Fruit fly (Drosophila melanogaster) whole organism, embryonic: ENCODE measurements around the gene Fer3.

Experiments used
- ATbp ChIP-seq: fragments of 200-800 bp; sonication (Bioruptor generic); optimal IDR thresholded peaks from 2 replicates; lab custom pipeline; 2017; ENCODE audit warnings: missing biosample characterization, mild to moderate bottlenecking, missing genetic modification characterization, missing genetic modification reagents
- CG10654 ChIP-seq: fragments of 200-800 bp; sonication (Bioruptor generic); optimal IDR thresholded peaks from 2 replicates; lab custom pipeline; 2016; ENCODE audit warnings: missing biosample characterization, missing genetic modification characterization
- CG11093 ChIP-seq: fragments of 200-800 bp; sonication (Bioruptor generic); IDR thresholded peaks from 3 replicates; pipeline ENCODE4 v1.3.6; 2022; ENCODE audit warnings: missing biosample characterization, missing genetic modification characterization
- CG1233 ChIP-seq: fragments of 200-800 bp; sonication (Bioruptor generic); optimal IDR thresholded peaks from 4 replicates; lab custom pipeline; 2018; ENCODE audit warnings: missing biosample characterization, mild to moderate bottlenecking, missing genetic modification characterization
- CG13424 ChIP-seq: fragments of 200-800 bp; sonication (Bioruptor generic); optimal IDR thresholded peaks from 2 replicates; lab custom pipeline; 2019; ENCODE audit warnings: missing biosample characterization, mild to moderate bottlenecking, missing genetic modification characterization, moderate library complexity
- CG14050 ChIP-seq: fragments of 200-800 bp; sonication (Bioruptor generic); IDR thresholded peaks from 3 replicates; pipeline ENCODE4 v1.3.6; 2022; ENCODE audit warnings: missing biosample characterization, missing genetic modification characterization
- CG15479 ChIP-seq: fragments of 200-800 bp; sonication (Bioruptor generic); optimal IDR thresholded peaks from 3 replicates; lab custom pipeline; 2019; ENCODE audit warnings: missing biosample characterization, mild to moderate bottlenecking, missing genetic modification characterization, moderate library complexity
- CG17186 ChIP-seq: fragments of 200-800 bp; sonication (Bioruptor generic); optimal IDR thresholded peaks from 3 replicates; lab custom pipeline; 2017; ENCODE audit warnings: missing biosample characterization, missing genetic modification reagents, missing genetic modification characterization
- CG17328 ChIP-seq: fragments of 200-800 bp; sonication (Bioruptor generic); IDR thresholded peaks from 2 replicates; pipeline ENCODE4 v1.3.6; 2022; ENCODE audit warnings: missing biosample characterization, missing genetic modification characterization
- CG17802 ChIP-seq: fragments of 200-800 bp; sonication (Bioruptor generic); optimal IDR thresholded peaks from 2 replicates; lab custom pipeline; 2018; ENCODE audit warnings: missing biosample characterization, mild to moderate bottlenecking, missing genetic modification characterization, moderate library complexity
- CG18599 ChIP-seq: fragments of 200-800 bp; sonication (Bioruptor generic); optimal IDR thresholded peaks from 3 replicates; lab custom pipeline; 2017; ENCODE audit warnings: missing biosample characterization, missing genetic modification characterization, mild to moderate bottlenecking, moderate library complexity, missing genetic modification reagents
- CG43689 ChIP-seq: fragments of 200-800 bp; sonication (Bioruptor generic); IDR thresholded peaks from 2 replicates; pipeline ENCODE4 v1.3.6; 2022; ENCODE audit warnings: missing biosample characterization, missing genetic modification characterization
- CG6654 ChIP-seq: fragments of 200-800 bp; sonication (Bioruptor generic); optimal IDR thresholded peaks from 2 replicates; lab custom pipeline; 2017; ENCODE audit warnings: missing biosample characterization, mild to moderate bottlenecking, missing genetic modification characterization
- CG7839 ChIP-seq: fragments of 200-800 bp; sonication (Bioruptor generic); optimal IDR thresholded peaks from 3 replicates; lab custom pipeline; 2018; ENCODE audit warnings: missing biosample characterization, mild to moderate bottlenecking, missing genetic modification characterization, moderate library complexity
- CG8281 ChIP-seq: fragments of 200-800 bp; sonication (Bioruptor generic); optimal IDR thresholded peaks from 2 replicates; lab custom pipeline; 2018; ENCODE audit warnings: missing biosample characterization, mild to moderate bottlenecking, missing genetic modification characterization, moderate library complexity
- CG9727 ChIP-seq: fragments of 200-800 bp; sonication (Bioruptor generic); optimal IDR thresholded peaks from 3 replicates; lab custom pipeline; 2017; ENCODE audit warnings: missing biosample characterization, mild to moderate bottlenecking, missing genetic modification characterization
- CHES-1-like ChIP-seq: fragments of 200-800 bp; sonication (Bioruptor generic); optimal IDR thresholded peaks from 2 replicates; lab custom pipeline; 2016; ENCODE audit warnings: missing biosample characterization, missing genetic modification characterization
- Camta ChIP-seq: fragments of 200-800 bp; sonication (Bioruptor generic); optimal IDR thresholded peaks from 2 replicates; lab custom pipeline; 2016; ENCODE audit warnings: missing biosample characterization, missing genetic modification characterization
- E2f1 ChIP-seq: fragments of 200-800 bp; sonication (Bioruptor generic); IDR thresholded peaks from 2 replicates; pipeline ENCODE4 v1.3.6; 2022; ENCODE audit warnings: missing biosample characterization, missing genetic modification characterization
- E2f2 ChIP-seq: fragments of 200-800 bp; sonication (Bioruptor generic); IDR thresholded peaks from 2 replicates; pipeline ENCODE4 v1.3.6; 2022; ENCODE audit warnings: missing biosample characterization, missing genetic modification characterization
- HmgD ChIP-seq: fragments of 200-800 bp; sonication (Bioruptor generic); optimal IDR thresholded peaks from 3 replicates; lab custom pipeline; 2016; ENCODE audit warnings: missing biosample characterization, missing genetic modification characterization
- Hr51 ChIP-seq, 2 experiments: fragments of 200-800 bp; sonication (Bioruptor generic); optimal IDR thresholded peaks; 2 replicates in 1 of 2; 3 replicates in 1 of 2; lab custom pipeline; 2016 to 2018; ENCODE audit warnings: missing biosample characterization in 2 of 2, missing genetic modification characterization in 2 of 2, mild to moderate bottlenecking in 1 of 2, moderate library complexity in 1 of 2
- Kr ChIP-seq: fragments of 200-800 bp; sonication (Bioruptor generic); optimal IDR thresholded peaks from 2 replicates; lab custom pipeline; 2017; ENCODE audit warnings: missing biosample characterization, mild to moderate bottlenecking, missing genetic modification characterization
- NFAT ChIP-seq: fragments of 200-800 bp; sonication (Bioruptor generic); IDR thresholded peaks from 2 replicates; pipeline ENCODE4 v1.3.6; 2022; ENCODE audit warnings: missing biosample characterization, missing genetic modification characterization
- Side ChIP-seq: fragments of 200-800 bp; sonication (Bioruptor generic); optimal IDR thresholded peaks from 2 replicates; lab custom pipeline; 2016; ENCODE audit warnings: missing biosample characterization, missing genetic modification characterization
- Spps ChIP-seq: fragments of 200-800 bp; sonication (Bioruptor generic); optimal IDR thresholded peaks from 2 replicates; lab custom pipeline; 2018; ENCODE audit warnings: missing biosample characterization, mild to moderate bottlenecking, missing genetic modification characterization
- Xrp1 ChIP-seq: fragments of 200-800 bp; sonication (Bioruptor generic); IDR thresholded peaks from 2 replicates; pipeline ENCODE4 v1.3.6; 2022; ENCODE audit warnings: missing biosample characterization, missing genetic modification characterization
- YL-1 ChIP-seq: fragments of 200-800 bp; sonication (Bioruptor generic); optimal IDR thresholded peaks from 3 replicates; lab custom pipeline; 2017; ENCODE audit warnings: missing biosample characterization, mild to moderate bottlenecking, missing genetic modification characterization
- bab2 ChIP-seq: fragments of 200-800 bp; sonication (Bioruptor generic); optimal IDR thresholded peaks from 2 replicates; lab custom pipeline; 2016; ENCODE audit warnings: missing biosample characterization, missing genetic modification characterization
- caup ChIP-seq: fragments of 200-800 bp; sonication (Bioruptor generic); optimal IDR thresholded peaks from 3 replicates; lab custom pipeline; 2017; ENCODE audit warnings: missing biosample characterization, mild to moderate bottlenecking, missing genetic modification characterization, moderate library complexity; ENCODE audit not compliant: severe bottlenecking
- corto ChIP-seq: fragments of 200-800 bp; sonication (Bioruptor generic); optimal IDR thresholded peaks from 2 replicates; lab custom pipeline; 2016; ENCODE audit warnings: missing biosample characterization, mild to moderate bottlenecking, missing genetic modification characterization, moderate library complexity
- cwo ChIP-seq: fragments of 200-800 bp; sonication (Bioruptor generic); optimal IDR thresholded peaks from 3 replicates; lab custom pipeline; 2017; ENCODE audit warnings: missing biosample characterization, missing genetic modification characterization, mild to moderate bottlenecking, moderate library complexity, missing genetic modification reagents
- dmrt11E ChIP-seq: fragments of 200-800 bp; sonication (Bioruptor generic); optimal IDR thresholded peaks from 3 replicates; lab custom pipeline; 2018; ENCODE audit warnings: missing biosample characterization, mild to moderate bottlenecking, missing genetic modification characterization, moderate library complexity
- dysf ChIP-seq: fragments of 200-800 bp; sonication (Bioruptor generic); IDR thresholded peaks from 3 replicates; pipeline ENCODE4 v1.3.6; 2022; ENCODE audit warnings: missing biosample characterization, missing genetic modification characterization
- fd3F ChIP-seq: fragments of 200-800 bp; sonication (Bioruptor generic); optimal IDR thresholded peaks from 2 replicates; lab custom pipeline; 2018; ENCODE audit warnings: missing biosample characterization, mild to moderate bottlenecking, missing genetic modification characterization, moderate library complexity
- fd64A ChIP-seq: fragments of 200-800 bp; sonication (Bioruptor generic); optimal IDR thresholded peaks from 3 replicates; lab custom pipeline; 2018; ENCODE audit warnings: missing biosample characterization, mild to moderate bottlenecking, missing genetic modification characterization
- fru ChIP-seq: fragments of >200 bp; optimal IDR thresholded peaks from 2 replicates; lab custom pipeline; 2017
- her ChIP-seq: fragments of 200-800 bp; sonication (Bioruptor generic); optimal IDR thresholded peaks from 2 replicates; lab custom pipeline; 2016; ENCODE audit warnings: missing biosample characterization, missing genetic modification characterization
- hkb ChIP-seq, 2 experiments: fragments of 200-800 bp in 1 of 2; fragments of >200 bp in 1 of 2; sonication (Bioruptor generic) in 1 of 2; IDR thresholded peaks in 1 of 2; optimal IDR thresholded peaks in 1 of 2; 2 replicates each; pipeline versions ENCODE4 v1.3.6 to Lab custom; 2017 to 2022; ENCODE audit warnings: missing biosample characterization in 1 of 2, missing genetic modification characterization in 1 of 2
- insv ChIP-seq, 2 experiments: fragments of 200-800 bp; sonication (Bioruptor generic); optimal IDR thresholded peaks; 3 replicates each; lab custom pipeline; 2016 to 2018; ENCODE audit warnings: missing biosample characterization in 2 of 2, missing genetic modification characterization in 2 of 2
- kah ChIP-seq: fragments of 200-800 bp; sonication (Bioruptor generic); optimal IDR thresholded peaks from 2 replicates; lab custom pipeline; 2018; ENCODE audit warnings: missing biosample characterization, mild to moderate bottlenecking, missing genetic modification characterization
- ken ChIP-seq: fragments of 200-800 bp; sonication (Bioruptor generic); IDR thresholded peaks from 3 replicates; pipeline ENCODE4 v1.3.6; 2022; ENCODE audit warnings: missing biosample characterization, missing genetic modification characterization
- lilli ChIP-seq: fragments of 200-800 bp; sonication (Bioruptor generic); optimal IDR thresholded peaks from 3 replicates; lab custom pipeline; 2016; ENCODE audit warnings: missing biosample characterization, missing genetic modification characterization
- mam ChIP-seq: fragments of 200-800 bp; sonication (Bioruptor generic); optimal IDR thresholded peaks from 3 replicates; lab custom pipeline; 2016; ENCODE audit warnings: missing biosample characterization, missing genetic modification characterization
- pan ChIP-seq, 4 experiments: fragments of >200 bp in 3 of 4; fragments of 200-800 bp in 1 of 4; sonication (Bioruptor generic) in 1 of 4; optimal IDR thresholded peaks in 3 of 4; IDR thresholded peaks in 1 of 4; 2 replicates each; pipeline versions ENCODE4 v1.3.6 to Lab custom; 2017 to 2022; ENCODE audit warnings: missing biosample characterization in 2 of 4, missing genetic modification characterization in 2 of 4, mixed read lengths in 1 of 4
- pros ChIP-seq: fragments of 200-800 bp; sonication (Bioruptor generic); optimal IDR thresholded peaks from 3 replicates; lab custom pipeline; 2019; ENCODE audit warnings: missing biosample characterization, mild to moderate bottlenecking, missing genetic modification characterization, moderate library complexity
- sug ChIP-seq: fragments of 200-800 bp; optimal IDR thresholded peaks from 2 replicates; lab custom pipeline; 2019; ENCODE audit warnings: missing biosample characterization, mild to moderate bottlenecking, missing genetic modification characterization, moderate library complexity
- ttk ChIP-seq: fragments of 200-800 bp; sonication (Bioruptor generic); IDR thresholded peaks from 2 replicates; pipeline ENCODE4 v2.1.2; 2022; ENCODE audit warnings: missing biosample characterization, missing genetic modification characterization
- vfl ChIP-seq: fragments of 200-800 bp; sonication (Bioruptor generic); optimal IDR thresholded peaks from 2 replicates; lab custom pipeline; 2016; ENCODE audit warnings: missing biosample characterization, missing genetic modification characterization
- vvl ChIP-seq: fragments of 200-800 bp; sonication (Bioruptor generic); IDR thresholded peaks from 2 replicates; pipeline ENCODE4 v1.3.6; 2022; ENCODE audit warnings: missing biosample characterization, missing genetic modification characterization

Fer3 gene

DNA sequence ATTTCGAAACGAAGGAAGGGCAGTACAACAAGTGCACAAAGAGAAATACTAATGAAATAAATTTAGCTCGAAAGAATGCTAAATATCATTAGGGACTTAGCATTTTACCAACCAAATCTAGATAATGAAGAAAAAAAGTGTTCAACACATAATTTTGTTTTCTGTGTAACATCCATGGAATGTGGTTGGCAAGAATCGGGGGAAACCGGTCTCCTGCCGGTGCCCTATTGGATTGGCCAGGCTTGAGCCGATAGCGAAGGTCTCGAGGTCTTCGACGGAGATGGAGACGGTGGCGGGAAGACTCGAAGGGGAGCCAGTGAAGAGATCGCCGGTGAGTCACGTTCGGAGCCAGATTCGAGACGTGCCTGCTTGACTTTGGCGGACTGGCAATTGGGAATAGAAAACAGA, 36.3 kb downstream of the Fer3 start (continued):
- TF ChIP-seq Kr (GFP tag; lab: Kevin White, UChicago) = no peak
- TF ChIP-seq CG11093 (GFP tag; lab: Robert Waterston, UW) = no peak
- TF ChIP-seq Spps (tag; lab: Kevin White, UChicago) = peak; percentile 7
- TF ChIP-seq dysf = peak; percentile 35; the same call in 1 of the 3 replicates
- no peak for TF ChIP-seq CG1233 (GFP tag; lab: Kevin White, UChicago)
- no peak for TF ChIP-seq kah (GFP tag; lab: Kevin White, UChicago)
- TF ChIP-seq CG43689 (GFP tag; lab: Robert Waterston, UW) = no peak
- TF ChIP-seq her (GFP tag; lab: Kevin White, UChicago) = peak; percentile 20
- no peak for TF ChIP-seq ttk (GFP tag; lab: Robert Waterston, UW)
- TF ChIP-seq CG7839 = peak; percentile 24
- no peak for TF ChIP-seq ken (GFP tag; lab: Robert Waterston, UW)
- TF ChIP-seq Xrp1 (GFP tag; lab: Robert Waterston, UW) = peak; percentile 64; the same call in 1 of the 2 replicates
- TF ChIP-seq CG17802 (tag; lab: Kevin White, UChicago) = no peak
- TF ChIP-seq sug (tag; lab: Kevin White, UChicago) = no peak
- no peak for TF ChIP-seq pan (optimal IDR thresholded peaks at IDR 0.05; lab: Kevin White, UChicago)
- no peak for TF ChIP-seq pan (GFP tag; optimal IDR thresholded peaks at IDR 0.05 in 1 of 2, IDR thresholded peaks at IDR 0.05 in 1 of 2)
- no peak for TF ChIP-seq CHES-1-like (GFP tag; lab: Kevin White, UChicago)
- peak; percentile 61 for TF ChIP-seq lilli (GFP tag; lab: Kevin White, UChicago)
- no peak for TF ChIP-seq CG15479 (GFP tag; lab: Kevin White, UChicago)
- TF ChIP-seq CG6654 (GFP tag; lab: Kevin White, UChicago) = no peak
- peak; percentile 45 for TF ChIP-seq dmrt11E
- TF ChIP-seq bab2 (GFP tag; lab: Kevin White, UChicago) = peak; percentile 24
- no peak for TF ChIP-seq Hr51 (GFP tag; optimal IDR thresholded peaks at IDR 0.05; lab: Kevin White, UChicago)
- no peak for TF ChIP-seq insv (GFP tag; optimal IDR thresholded peaks at IDR 0.05; lab: Kevin White, UChicago)
- peak; percentile 33 for TF ChIP-seq CG13424 (tag; lab: Kevin White, UChicago)
- no peak for TF ChIP-seq HmgD (GFP tag; lab: Kevin White, UChicago)
- TF ChIP-seq fd3F (GFP tag; lab: Kevin White, UChicago) = no peak
- TF ChIP-seq E2f2 (GFP tag; lab: Robert Waterston, UW) = no peak
- TF ChIP-seq fru = no peak
- no peak for TF ChIP-seq CG14050 (GFP tag; lab: Robert Waterston, UW)
- TF ChIP-seq caup (GFP tag; lab: Kevin White, UChicago) = peak; percentile 29
- peak; percentile 44 for TF ChIP-seq CG18599
- peak; percentile 12 for TF ChIP-seq ATbp (GFP tag; lab: Kevin White, UChicago)
- peak; percentile 22 for TF ChIP-seq Side (GFP tag; lab: Kevin White, UChicago)
- TF ChIP-seq CG9727 (GFP tag; lab: Kevin White, UChicago) = peak; percentile 36
- TF ChIP-seq hkb (optimal IDR thresholded peaks at IDR 0.05; lab: Kevin White, UChicago) = no peak
- peak; percentile 39; the same call in 1 of the 2 replicates for TF ChIP-seq hkb (GFP tag; IDR thresholded peaks at IDR 0.05; lab: Robert Waterston, UW)
- no peak for TF ChIP-seq CG10654 (GFP tag; lab: Kevin White, UChicago)
- TF ChIP-seq pros (GFP tag; lab: Kevin White, UChicago) = peak; percentile 9
- no peak for TF ChIP-seq NFAT (GFP tag; lab: Robert Waterston, UW)
- TF ChIP-seq CG17328 = peak; percentile 55
- TF ChIP-seq CG17186 = no peak
- TF ChIP-seq vvl (GFP tag; lab: Robert Waterston, UW) = peak; percentile 75
- TF ChIP-seq fd64A (GFP tag; lab: Kevin White, UChicago) = no peak
- TF ChIP-seq CG8281 (tag; lab: Kevin White, UChicago) = no peak
- peak; percentile 49 for TF ChIP-seq mam (GFP tag; lab: Kevin White, UChicago)
- TF ChIP-seq E2f1 (GFP tag; lab: Robert Waterston, UW) = peak; percentile 33; the same call in 1 of the 2 replicates
- TF ChIP-seq YL-1 = no peak
- TF ChIP-seq vfl = peak; percentile 38
- peak; percentile 73 for TF ChIP-seq corto (GFP tag; lab: Kevin White, UChicago)
- TF ChIP-seq cwo (GFP tag; lab: Kevin White, UChicago) = peak; percentile 10
- TF ChIP-seq Camta (GFP tag; lab: Kevin White, UChicago) = peak; percentile 5
